Fruit fly (Drosophila melanogaster): ENCODE results near the gene Nil.

DNA sequence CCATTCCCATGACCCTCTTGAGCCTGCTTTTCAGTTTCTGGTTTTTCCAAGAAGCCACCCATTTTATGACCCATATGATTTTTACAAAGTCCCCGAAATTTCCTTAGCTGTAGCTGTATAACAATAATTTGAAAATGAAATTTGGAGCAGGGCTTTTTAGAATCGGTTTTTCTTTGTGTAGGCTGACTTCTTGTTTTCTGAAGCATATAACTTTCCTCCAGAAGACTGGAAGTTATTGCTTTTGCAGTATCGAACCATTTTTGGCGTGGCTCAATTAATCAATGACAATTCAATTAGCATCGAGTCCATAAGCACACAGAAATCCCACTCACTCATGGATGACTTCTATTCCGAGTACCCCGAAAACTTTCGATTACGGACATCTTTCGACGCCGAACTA is at the start of gene Nil:
- TF ChIP-seq CG8478 (optimal IDR thresholded peaks at IDR 0.05) (no peak), CTCF (optimal IDR thresholded peaks at IDR 0.05) (no peak)
